Fruit fly (Drosophila melanogaster) whole organism, embryonic: Measurements from ENCODE around the gene AstA-R1.

ENCODE experiments used
- CG11085 ChIP-seq: fragments of 200-800 bp; sonication (Bioruptor generic); IDR thresholded peaks from 2 replicates; pipeline ENCODE4 v1.3.6; 2022; ENCODE audit warnings: missing biosample characterization, missing genetic modification characterization
- CG12744 ChIP-seq: fragments of 200-800 bp; sonication (Bioruptor generic); optimal IDR thresholded peaks from 2 replicates; lab custom pipeline; 2016; ENCODE audit warnings: missing biosample characterization, missing genetic modification characterization
- CG15514 ChIP-seq: fragments of 200-800 bp; sonication (Bioruptor generic); optimal IDR thresholded peaks from 3 replicates; lab custom pipeline; 2017; ENCODE audit warnings: missing biosample characterization, missing genetic modification characterization, mild to moderate bottlenecking, moderate library complexity, missing genetic modification reagents
- CG15601 ChIP-seq: fragments of 200-800 bp; sonication (Bioruptor generic); optimal IDR thresholded peaks from 3 replicates; lab custom pipeline; 2019; ENCODE audit warnings: missing biosample characterization, mild to moderate bottlenecking, missing genetic modification characterization, moderate library complexity
- CG1647 ChIP-seq: fragments of 200-800 bp; sonication (Bioruptor generic); optimal IDR thresholded peaks from 3 replicates; lab custom pipeline; 2016; ENCODE audit warnings: missing biosample characterization, missing genetic modification characterization
- CG17829 ChIP-seq: fragments of 200-800 bp; optimal IDR thresholded peaks from 2 replicates; lab custom pipeline; 2019; ENCODE audit warnings: missing biosample characterization, mild to moderate bottlenecking, missing genetic modification characterization, moderate library complexity
- CG18476 ChIP-seq: fragments of 200-800 bp; sonication (Bioruptor generic); optimal IDR thresholded peaks from 2 replicates; lab custom pipeline; 2016; ENCODE audit warnings: missing biosample characterization, mild to moderate bottlenecking, missing genetic modification characterization
- CG3407 ChIP-seq: fragments of 200-800 bp; sonication (Bioruptor generic); optimal IDR thresholded peaks from 2 replicates; lab custom pipeline; 2018; ENCODE audit warnings: missing biosample characterization, mild to moderate bottlenecking, missing genetic modification characterization
- CG3838 ChIP-seq: fragments of 200-800 bp; sonication (Bioruptor generic); optimal IDR thresholded peaks from 3 replicates; lab custom pipeline; 2016; ENCODE audit warnings: missing biosample characterization, missing genetic modification characterization
- CG4282 ChIP-seq: fragments of 200-800 bp; sonication (Bioruptor generic); optimal IDR thresholded peaks from 2 replicates; lab custom pipeline; 2016; ENCODE audit warnings: missing biosample characterization, missing genetic modification characterization
- CG43689 ChIP-seq: fragments of 200-800 bp; sonication (Bioruptor generic); IDR thresholded peaks from 2 replicates; pipeline ENCODE4 v1.3.6; 2022; ENCODE audit warnings: missing biosample characterization, missing genetic modification characterization
- CG6791 ChIP-seq: fragments of 200-800 bp; sonication (Bioruptor generic); IDR thresholded peaks from 3 replicates; pipeline ENCODE4 v1.3.6; 2022; ENCODE audit warnings: missing biosample characterization, missing genetic modification characterization; ENCODE audit not compliant: partially characterized antibody
- CG6813 ChIP-seq: fragments of 200-800 bp; sonication (Bioruptor generic); optimal IDR thresholded peaks from 2 replicates; lab custom pipeline; 2017; ENCODE audit warnings: missing biosample characterization, missing genetic modification characterization, mild to moderate bottlenecking, moderate library complexity, missing genetic modification reagents
- CG6854 ChIP-seq: fragments of 200-800 bp; sonication (Bioruptor generic); optimal IDR thresholded peaks from 3 replicates; lab custom pipeline; 2017; ENCODE audit warnings: missing biosample characterization, mild to moderate bottlenecking, missing genetic modification characterization
- CG7556 ChIP-seq: fragments of 200-800 bp; sonication (Bioruptor generic); optimal IDR thresholded peaks from 2 replicates; lab custom pipeline; 2017; ENCODE audit warnings: missing biosample characterization, mild to moderate bottlenecking, missing genetic modification characterization
- CG7928 ChIP-seq: fragments of 200-800 bp; sonication (Bioruptor generic); optimal IDR thresholded peaks from 2 replicates; lab custom pipeline; 2017; ENCODE audit warnings: missing biosample characterization, mild to moderate bottlenecking, missing genetic modification characterization
- CG8388 ChIP-seq: fragments of 200-800 bp; sonication (Bioruptor generic); optimal IDR thresholded peaks from 2 replicates; lab custom pipeline; 2019; ENCODE audit warnings: missing biosample characterization, mild to moderate bottlenecking, missing genetic modification characterization, moderate library complexity
- CG8478 ChIP-seq: fragments of >200 bp; optimal IDR thresholded peaks from 2 replicates; lab custom pipeline; 2018
- CG9876 ChIP-seq: fragments of 200-800 bp; sonication (Bioruptor generic); optimal IDR thresholded peaks from 2 replicates; lab custom pipeline; 2016; ENCODE audit warnings: missing biosample characterization, missing genetic modification characterization
- CTCF ChIP-seq: fragments of 200-800 bp; sonication (Bioruptor generic); optimal IDR thresholded peaks from 2 replicates; lab custom pipeline; 2017; ENCODE audit warnings: missing biosample characterization, mild to moderate bottlenecking, missing genetic modification characterization, moderate library complexity
- D19A ChIP-seq: fragments of 200-800 bp; optimal IDR thresholded peaks from 3 replicates; lab custom pipeline; 2019; ENCODE audit warnings: missing biosample characterization, mild to moderate bottlenecking, missing genetic modification characterization, moderate library complexity
- Drgx ChIP-seq: fragments of 200-800 bp; sonication (Bioruptor generic); IDR thresholded peaks from 2 replicates; pipeline ENCODE4 v1.3.6; 2022; ENCODE audit warnings: missing biosample characterization, missing genetic modification characterization
- Elba2 ChIP-seq: fragments of 200-800 bp; sonication (Bioruptor generic); optimal IDR thresholded peaks from 3 replicates; lab custom pipeline; 2016; ENCODE audit warnings: missing biosample characterization, missing genetic modification characterization
- HLH3B ChIP-seq: fragments of 200-800 bp; sonication (Bioruptor generic); IDR thresholded peaks from 2 replicates; pipeline ENCODE4 v1.3.6; 2022; ENCODE audit warnings: missing biosample characterization, missing genetic modification characterization
- Hr3 ChIP-seq: fragments of 200-800 bp; sonication (Bioruptor generic); optimal IDR thresholded peaks from 3 replicates; lab custom pipeline; 2016; ENCODE audit warnings: missing biosample characterization, missing genetic modification characterization
- Kr ChIP-seq: fragments of 200-800 bp; sonication (Bioruptor generic); optimal IDR thresholded peaks from 2 replicates; lab custom pipeline; 2017; ENCODE audit warnings: missing biosample characterization, mild to moderate bottlenecking, missing genetic modification characterization
- MBD-R2 ChIP-seq: fragments of 200-800 bp; sonication (Bioruptor generic); IDR thresholded peaks from 2 replicates; pipeline ENCODE4 v1.3.6; 2022; ENCODE audit warnings: missing biosample characterization, missing genetic modification characterization
- Nf-YB ChIP-seq: fragments of 200-800 bp; sonication (Bioruptor generic); optimal IDR thresholded peaks from 3 replicates; lab custom pipeline; 2019; ENCODE audit warnings: missing biosample characterization, mild to moderate bottlenecking, missing genetic modification characterization, moderate library complexity
- Scr ChIP-seq: fragments of 200-800 bp; sonication (Bioruptor generic); IDR thresholded peaks from 2 replicates; pipeline ENCODE4 v1.3.6; 2022; ENCODE audit warnings: missing biosample characterization, missing genetic modification characterization; ENCODE audit not compliant: partially characterized antibody
- Xrp1 ChIP-seq: fragments of 200-800 bp; sonication (Bioruptor generic); IDR thresholded peaks from 2 replicates; pipeline ENCODE4 v1.3.6; 2022; ENCODE audit warnings: missing biosample characterization, missing genetic modification characterization
- bcd ChIP-seq: fragments of 200-800 bp; sonication (Bioruptor generic); optimal IDR thresholded peaks from 2 replicates; lab custom pipeline; 2017; ENCODE audit warnings: missing biosample characterization, mild to moderate bottlenecking, missing genetic modification characterization
- btn ChIP-seq: fragments of 200-800 bp; sonication (Bioruptor generic); optimal IDR thresholded peaks from 2 replicates; lab custom pipeline; 2016; ENCODE audit warnings: missing biosample characterization, missing genetic modification characterization
- disco-r ChIP-seq: fragments of 200-800 bp; sonication (Bioruptor generic); optimal IDR thresholded peaks from 2 replicates; lab custom pipeline; 2016; ENCODE audit warnings: missing biosample characterization, missing genetic modification characterization
- esg ChIP-seq: fragments of 200-800 bp; sonication (Bioruptor generic); conservative IDR thresholded peaks from 2 replicates; pipeline ENCODE4 v1.3.6; 2022; ENCODE audit warnings: missing biosample characterization, missing genetic modification characterization
- exex ChIP-seq: fragments of 200-800 bp; sonication (Bioruptor generic); optimal IDR thresholded peaks from 4 replicates; lab custom pipeline; 2018; ENCODE audit warnings: missing biosample characterization, mild to moderate bottlenecking, missing genetic modification characterization, moderate library complexity
- fd96Cb ChIP-seq: fragments of 200-800 bp; sonication (Bioruptor generic); optimal IDR thresholded peaks from 2 replicates; lab custom pipeline; 2018; ENCODE audit warnings: missing biosample characterization, mild to moderate bottlenecking, missing genetic modification characterization, moderate library complexity
- grn ChIP-seq: fragments of 200-800 bp; sonication (Bioruptor generic); optimal IDR thresholded peaks from 3 replicates; lab custom pipeline; 2017; ENCODE audit warnings: missing biosample characterization, missing genetic modification characterization
- insv ChIP-seq, 2 experiments: fragments of 200-800 bp; sonication (Bioruptor generic); optimal IDR thresholded peaks; 3 replicates each; lab custom pipeline; 2016 to 2018; ENCODE audit warnings: missing biosample characterization in 2 of 2, missing genetic modification characterization in 2 of 2
- otp ChIP-seq: fragments of 200-800 bp; sonication (Bioruptor generic); IDR thresholded peaks from 3 replicates; pipeline ENCODE4, ENCODE4 v1.3.6; 2022; ENCODE audit warnings: missing biosample characterization, missing genetic modification characterization
- peb ChIP-seq: fragments of 200-800 bp; sonication (Bioruptor generic); IDR thresholded peaks from 2 replicates; pipeline ENCODE4 v1.3.6; 2022; ENCODE audit warnings: missing biosample characterization, missing genetic modification characterization
- pfk ChIP-seq: fragments of 200-800 bp; sonication (Bioruptor generic); optimal IDR thresholded peaks from 2 replicates; lab custom pipeline; 2018; ENCODE audit warnings: missing biosample characterization, mild to moderate bottlenecking, missing genetic modification characterization, moderate library complexity
- row ChIP-seq: fragments of 200-800 bp; sonication (Bioruptor generic); IDR thresholded peaks from 3 replicates; pipeline ENCODE4 v1.3.6; 2022; ENCODE audit warnings: missing biosample characterization, missing genetic modification characterization
- sc ChIP-seq, 3 experiments: fragments of >200 bp in 2 of 3; fragments of 200-800 bp in 1 of 3; sonication (Bioruptor generic) in 1 of 3; optimal IDR thresholded peaks; 2 replicates in 2 of 3; 3 replicates in 1 of 3; lab custom pipeline; 2017; ENCODE audit warnings: mild to moderate bottlenecking in 1 of 3, missing biosample characterization in 1 of 3, missing genetic modification characterization in 1 of 3, missing genetic modification reagents in 1 of 3
- sd ChIP-seq: fragments of 200-800 bp; sonication (Bioruptor generic); optimal IDR thresholded peaks from 3 replicates; lab custom pipeline; 2018; ENCODE audit warnings: missing biosample characterization, mild to moderate bottlenecking, missing genetic modification characterization, moderate library complexity
- so ChIP-seq: fragments of 200-800 bp; sonication (Bioruptor generic); IDR thresholded peaks from 3 replicates; pipeline ENCODE4 v1.3.6; 2022; ENCODE audit warnings: missing biosample characterization, missing genetic modification characterization
- tna ChIP-seq: fragments of 200-800 bp; sonication (Bioruptor generic); IDR thresholded peaks from 2 replicates; pipeline ENCODE4 v1.3.6; 2022; ENCODE audit warnings: missing biosample characterization, missing genetic modification characterization; ENCODE audit not compliant: partially characterized antibody
- twi ChIP-seq: fragments of 200-800 bp; optimal IDR thresholded peaks from 2 replicates; lab custom pipeline; 2019; ENCODE audit warnings: missing biosample characterization, mild to moderate bottlenecking, missing genetic modification characterization, moderate library complexity
- wor ChIP-seq: fragments of 200-800 bp; sonication (Bioruptor generic); IDR thresholded peaks from 2 replicates; pipeline ENCODE4 v1.3.6; 2022; ENCODE audit warnings: missing biosample characterization, missing genetic modification characterization
- zf30C ChIP-seq: fragments of 200-800 bp; sonication (Bioruptor generic); optimal IDR thresholded peaks from 3 replicates; lab custom pipeline; 2018; ENCODE audit warnings: missing biosample characterization, mild to moderate bottlenecking, missing genetic modification characterization

The AstA-R1 gene

DNA sequence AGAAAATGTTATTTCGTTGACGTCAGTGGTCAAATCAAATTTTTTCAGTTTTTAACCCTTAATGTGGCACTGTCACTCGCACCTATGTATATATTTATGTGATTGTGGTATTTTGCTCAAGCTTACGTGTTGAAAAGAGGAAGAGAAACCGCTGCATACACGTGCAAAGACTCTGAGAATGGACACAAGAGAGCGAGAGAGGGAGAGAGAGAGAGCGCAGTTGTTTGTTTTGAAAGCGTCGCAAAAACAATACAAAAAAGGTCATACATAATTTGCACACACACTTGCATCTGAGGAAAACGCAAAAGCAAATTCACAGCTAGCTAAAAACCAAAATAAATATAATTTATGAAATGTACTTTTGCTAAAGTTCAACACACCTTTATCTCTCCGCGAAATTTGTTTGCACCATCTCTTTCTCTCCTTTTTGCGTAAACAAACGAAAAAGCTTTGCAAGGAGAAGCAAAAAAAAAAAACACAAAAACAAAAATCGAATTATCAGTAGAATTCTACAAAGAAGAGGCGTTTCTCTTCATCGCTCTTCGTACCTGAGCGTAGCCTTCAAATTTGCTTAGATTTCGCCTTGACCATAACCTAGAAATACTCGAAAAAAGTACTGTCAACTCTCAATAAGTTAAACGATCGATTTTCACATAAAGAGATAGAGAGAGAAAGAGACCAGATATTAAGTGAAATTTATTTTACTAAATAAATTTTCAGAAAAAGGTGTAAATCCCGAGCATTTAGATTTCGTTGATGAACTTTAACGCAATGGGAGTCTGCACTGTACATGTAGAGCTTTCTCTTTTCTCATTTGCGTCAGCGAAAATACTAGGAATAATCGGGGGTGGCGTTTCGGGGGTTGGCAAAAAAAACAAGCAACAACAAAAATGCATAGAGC is 98.0 kb downstream of the AstA-R1 start (continued):
- TF ChIP-seq btn (GFP tag; lab: Kevin White, UChicago) (no peak), Hr3 (GFP tag; lab: Kevin White, UChicago) (no peak), sc (optimal IDR thresholded peaks at IDR 0.05; lab: Kevin White, UChicago) (no peak), sc (GFP tag; optimal IDR thresholded peaks at IDR 0.05; lab: Kevin White, UChicago) (no peak), D19A (no peak), Drgx (GFP tag; lab: Robert Waterston, UW) (peak; percentile 65), CG12744 (GFP tag; lab: Kevin White, UChicago) (no peak), CG43689 (GFP tag; lab: Robert Waterston, UW) (no peak), CG4282 (no peak), wor (no peak), CTCF (GFP tag; lab: Kevin White, UChicago) (no peak), esg (GFP tag; lab: Robert Waterston, UW) (peak; percentile 32; the same call in 1 of the 2 replicates), tna (GFP tag; lab: Robert Waterston, UW) (no peak), CG8478 (lab: Kevin White, UChicago) (no peak), insv (GFP tag; optimal IDR thresholded peaks at IDR 0.05; lab: Kevin White, UChicago) (no peak), CG3838 (GFP tag; lab: Kevin White, UChicago) (no peak), CG15601 (tag; lab: Kevin White, UChicago) (no peak), CG18476 (GFP tag; lab: Kevin White, UChicago) (no peak), peb (GFP tag; lab: Robert Waterston, UW) (no peak), HLH3B (GFP tag; lab: Robert Waterston, UW) (peak; percentile 18; the same call in 1 of the 2 replicates), Xrp1 (GFP tag; lab: Robert Waterston, UW) (peak; percentile 53), Nf-YB (no peak), CG7928 (GFP tag; lab: Kevin White, UChicago) (no peak), CG9876 (GFP tag; lab: Kevin White, UChicago) (no peak), CG17829 (tag; lab: Kevin White, UChicago) (no peak), CG3407 (GFP tag; lab: Kevin White, UChicago) (no peak), Kr (GFP tag; lab: Kevin White, UChicago) (no peak), MBD-R2 (GFP tag; lab: Robert Waterston, UW) (peak; percentile 48; the same call in 1 of the 2 replicates), CG11085 (peak; percentile 52; the same call in 1 of the 2 replicates), grn (GFP tag; lab: Kevin White, UChicago) (no peak), CG15514 (peak; percentile 33), sd (tag; lab: Kevin White, UChicago) (peak; percentile 3), row (GFP tag; lab: Robert Waterston, UW) (peak; percentile 66), CG6813 (GFP tag; lab: Kevin White, UChicago) (no peak), pfk (GFP tag; lab: Kevin White, UChicago) (no peak), Scr (GFP tag; lab: Robert Waterston, UW) (no peak), CG8388 (GFP tag; lab: Kevin White, UChicago) (no peak), CG6791 (GFP tag; lab: Robert Waterston, UW) (no peak), exex (tag; lab: Kevin White, UChicago) (no peak), otp (GFP tag; lab: Robert Waterston, UW) (0 out of 3 replicates have a peak, but pooled peaks have one; percentile 22), zf30C (no peak), disco-r (GFP tag; lab: Kevin White, UChicago) (no peak), so (peak; percentile 46; the same call in 1 of the 3 replicates), twi (tag; lab: Kevin White, UChicago) (no peak), Elba2 (no peak), fd96Cb (tag; lab: Kevin White, UChicago) (peak; percentile 2), CG1647 (GFP tag; lab: Kevin White, UChicago) (no peak), CG6854 (GFP tag; lab: Kevin White, UChicago) (no peak), CG7556 (GFP tag; lab: Kevin White, UChicago) (peak; percentile 27), bcd (GFP tag; lab: Kevin White, UChicago) (peak; percentile 27)
